Fruit fly (Drosophila melanogaster): ENCODE data around the gene CG42591.

The CG42591 gene

DNA sequence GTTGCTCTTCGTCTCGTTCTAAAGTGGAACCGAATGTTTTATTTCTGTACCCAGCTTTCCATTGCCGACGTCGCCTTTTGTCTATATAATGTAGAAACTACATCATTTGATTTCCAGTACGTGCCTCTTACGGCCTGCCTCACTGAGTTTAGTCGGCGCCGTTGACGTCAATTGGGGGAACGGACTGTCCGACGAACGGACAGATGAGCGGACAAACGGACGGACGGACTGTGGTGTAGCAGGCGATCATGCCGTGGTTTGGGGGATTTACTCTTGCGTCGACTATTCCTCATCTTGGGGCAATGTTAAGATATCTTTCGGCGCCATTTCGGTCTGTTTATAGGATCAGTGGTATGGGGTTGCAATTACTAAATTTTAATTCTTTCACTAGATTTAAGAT, 11.0 kb upstream of the CG42591 start:
- TF ChIP-seq CG8478 (optimal IDR thresholded peaks at IDR 0.05): no peak
- no peak for TF ChIP-seq Dll (optimal IDR thresholded peaks at IDR 0.05)
- TF ChIP-seq EcR (GFP tag; optimal IDR thresholded peaks at IDR 0.05): no peak
- TF ChIP-seq psq (optimal IDR thresholded peaks at IDR 0.05): no peak
- no peak for TF ChIP-seq usp (GFP tag; optimal IDR thresholded peaks at IDR 0.05)
- no peak for TF ChIP-seq pan (optimal IDR thresholded peaks at IDR 0.05)

DNA sequence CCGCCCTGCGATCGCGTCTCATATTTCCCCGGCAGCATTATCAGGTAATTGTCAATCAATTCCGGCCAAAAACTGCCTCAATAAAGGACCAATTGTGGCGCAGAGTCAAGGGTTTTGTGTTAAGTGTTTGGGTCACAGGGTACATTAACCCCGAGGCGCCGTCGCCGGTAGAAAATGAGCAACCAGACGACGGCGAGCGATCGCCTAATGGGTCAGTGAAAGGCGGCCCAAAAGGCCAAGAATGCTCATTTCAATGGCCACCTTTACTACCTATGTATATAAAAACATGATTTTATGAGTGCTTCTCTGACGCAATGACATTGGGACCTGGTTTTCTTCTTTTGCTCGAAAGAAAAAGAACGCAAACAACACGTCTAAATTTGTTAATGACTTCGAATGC, 9.8 kb upstream of the CG42591 start:
- no peak for TF ChIP-seq EcR (GFP tag; optimal IDR thresholded peaks at IDR 0.05)
- no peak for TF ChIP-seq psq (optimal IDR thresholded peaks at IDR 0.05)
- TF ChIP-seq pan (optimal IDR thresholded peaks at IDR 0.05): no peak
- TF ChIP-seq CG8478 (optimal IDR thresholded peaks at IDR 0.05): no peak
- no peak for TF ChIP-seq Dll (optimal IDR thresholded peaks at IDR 0.05)
- no peak for TF ChIP-seq usp (GFP tag; optimal IDR thresholded peaks at IDR 0.05)

DNA sequence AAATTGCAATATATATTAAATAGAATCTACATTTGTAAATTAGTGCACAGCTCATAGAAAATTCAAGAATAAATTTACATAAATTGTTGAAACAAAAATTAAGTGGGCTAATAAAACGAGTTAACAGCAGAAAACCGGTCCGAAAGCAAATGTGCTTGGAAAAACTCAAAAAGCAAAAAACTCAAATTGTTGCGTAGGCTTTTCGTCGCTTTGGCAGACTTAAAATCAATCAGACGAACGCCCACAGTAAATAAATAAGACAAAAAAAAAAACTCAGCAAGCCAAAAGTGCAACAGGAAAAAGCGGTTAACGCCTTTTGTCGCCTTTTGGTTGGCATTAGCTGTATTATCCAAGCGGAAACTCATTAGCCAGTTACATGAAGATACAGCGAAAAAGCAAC, 8.2 kb upstream of the CG42591 start:
- TF ChIP-seq CG8478 (optimal IDR thresholded peaks at IDR 0.05) (no peak), Dll (optimal IDR thresholded peaks at IDR 0.05) (no peak), pan (optimal IDR thresholded peaks at IDR 0.05) (no peak)

DNA sequence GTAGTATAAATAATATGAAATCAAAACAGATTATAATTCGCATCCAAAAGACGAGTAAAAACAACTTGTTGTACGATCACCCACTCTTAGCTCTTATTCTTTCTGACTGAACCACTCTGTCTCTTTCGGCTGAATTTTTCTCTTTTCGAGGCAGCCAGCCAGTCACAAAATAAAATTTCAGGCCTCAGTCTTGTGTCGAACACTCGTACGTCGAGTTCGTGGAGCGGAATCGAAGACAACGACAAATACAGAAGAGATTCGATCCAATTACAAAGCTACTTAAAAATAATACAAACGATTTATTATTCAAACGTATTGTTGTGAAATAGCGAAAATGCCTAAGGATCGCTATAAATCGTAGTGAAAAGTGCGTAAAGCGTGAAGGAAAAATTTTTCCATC, 7.4 kb upstream of the CG42591 start:
- TF ChIP-seq Dll (optimal IDR thresholded peaks at IDR 0.05) (no peak), CG8478 (optimal IDR thresholded peaks at IDR 0.05) (no peak), EcR (GFP tag; optimal IDR thresholded peaks at IDR 0.05) (no peak), pan (optimal IDR thresholded peaks at IDR 0.05) (no peak), psq (optimal IDR thresholded peaks at IDR 0.05) (no peak), usp (GFP tag; optimal IDR thresholded peaks at IDR 0.05) (no peak)

DNA sequence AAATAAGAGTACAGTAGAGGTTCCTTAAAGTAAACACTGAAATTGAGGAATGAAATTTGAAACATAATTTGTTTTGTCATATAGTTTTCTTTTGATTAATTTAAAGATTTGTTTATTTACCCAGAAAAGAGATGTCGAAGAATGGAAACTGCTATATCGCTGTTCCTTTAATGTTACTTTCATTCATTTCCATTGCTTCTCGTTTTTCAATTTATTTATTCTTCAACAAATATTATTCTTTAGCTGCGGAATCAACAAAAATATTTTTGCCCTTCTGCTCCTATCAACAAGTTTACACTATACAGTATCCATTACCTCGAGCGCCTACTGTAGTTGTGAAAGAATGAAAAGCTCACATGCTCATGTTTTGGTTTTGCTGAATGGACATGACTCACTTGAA, 6.4 kb upstream of the CG42591 start:
- TF ChIP-seq usp (GFP tag; optimal IDR thresholded peaks at IDR 0.05) (no peak), pan (optimal IDR thresholded peaks at IDR 0.05) (no peak), Dll (optimal IDR thresholded peaks at IDR 0.05) (no peak), psq (optimal IDR thresholded peaks at IDR 0.05) (no peak), CG8478 (optimal IDR thresholded peaks at IDR 0.05) (no peak), EcR (GFP tag; optimal IDR thresholded peaks at IDR 0.05) (no peak)

DNA sequence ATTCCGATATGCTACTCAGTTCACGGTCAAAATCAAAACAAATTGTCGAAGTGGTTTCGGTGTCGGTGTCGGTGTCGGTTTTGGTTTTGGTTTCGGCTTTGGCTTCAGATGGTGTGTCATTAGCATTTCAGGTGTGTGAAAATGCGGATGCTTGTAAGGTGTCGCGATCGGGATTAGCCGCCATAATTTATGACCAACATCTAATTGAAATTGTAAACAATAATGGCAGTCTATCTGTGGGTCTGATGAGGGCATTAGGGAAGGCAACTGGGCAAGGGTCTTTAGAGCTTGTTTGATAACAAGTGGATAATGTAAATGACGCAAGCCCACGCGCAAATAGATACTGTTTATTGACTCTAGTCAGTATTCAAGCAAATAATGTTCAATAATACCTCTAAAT, 5.2 kb upstream of the CG42591 start:
- no peak for TF ChIP-seq Dll (optimal IDR thresholded peaks at IDR 0.05)
- TF ChIP-seq usp (GFP tag; optimal IDR thresholded peaks at IDR 0.05): no peak
- no peak for TF ChIP-seq pan (optimal IDR thresholded peaks at IDR 0.05)
- TF ChIP-seq EcR (GFP tag; optimal IDR thresholded peaks at IDR 0.05): no peak
- TF ChIP-seq psq (optimal IDR thresholded peaks at IDR 0.05): no peak
- no peak for TF ChIP-seq CG8478 (optimal IDR thresholded peaks at IDR 0.05)

DNA sequence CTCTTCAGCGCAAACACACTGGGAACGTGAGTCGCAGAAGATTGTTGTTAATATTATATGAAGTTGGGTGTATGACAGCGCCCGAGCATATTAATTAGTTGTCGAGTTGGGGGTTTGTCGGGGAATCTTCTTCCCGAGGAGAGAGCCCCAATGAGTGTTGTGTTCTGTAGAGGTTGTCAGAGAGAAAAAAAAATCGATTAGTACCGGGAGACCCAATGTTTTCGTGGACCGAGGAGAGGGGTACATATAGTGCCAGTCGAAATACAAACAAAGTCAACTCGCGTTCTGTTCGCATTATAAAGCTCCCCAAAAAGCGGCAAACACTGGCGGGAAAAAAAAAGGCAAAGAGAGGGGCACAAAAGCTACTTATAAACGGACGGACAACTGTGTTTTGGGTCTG, 4.1 kb upstream of the CG42591 start:
- TF ChIP-seq CG8478 (optimal IDR thresholded peaks at IDR 0.05): no peak
- no peak for TF ChIP-seq pan (optimal IDR thresholded peaks at IDR 0.05)
- TF ChIP-seq Dll (optimal IDR thresholded peaks at IDR 0.05): no peak
- no peak for TF ChIP-seq usp (GFP tag; optimal IDR thresholded peaks at IDR 0.05)
- TF ChIP-seq EcR (GFP tag; optimal IDR thresholded peaks at IDR 0.05): no peak
- TF ChIP-seq psq (optimal IDR thresholded peaks at IDR 0.05): no peak

DNA sequence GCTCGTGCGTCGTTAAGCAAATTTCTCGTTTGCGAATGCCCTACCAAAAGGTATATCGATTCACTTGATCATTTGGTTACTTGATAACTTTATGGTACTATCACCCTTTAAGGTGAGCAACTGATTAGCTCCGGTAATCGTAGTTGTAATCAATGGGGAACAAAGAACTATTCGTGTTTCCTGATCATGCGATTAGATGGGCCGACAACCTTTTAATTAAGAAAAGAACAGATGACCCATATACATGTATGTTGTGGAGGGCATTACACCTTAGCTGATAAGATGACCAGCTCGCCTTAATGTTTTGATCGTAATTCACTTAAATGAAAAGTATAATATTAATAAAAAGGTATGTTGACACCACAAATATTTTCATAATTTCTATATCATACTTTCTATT, 3.6 kb upstream of the CG42591 start:
- TF ChIP-seq psq (optimal IDR thresholded peaks at IDR 0.05) (no peak), pan (optimal IDR thresholded peaks at IDR 0.05) (no peak)

DNA sequence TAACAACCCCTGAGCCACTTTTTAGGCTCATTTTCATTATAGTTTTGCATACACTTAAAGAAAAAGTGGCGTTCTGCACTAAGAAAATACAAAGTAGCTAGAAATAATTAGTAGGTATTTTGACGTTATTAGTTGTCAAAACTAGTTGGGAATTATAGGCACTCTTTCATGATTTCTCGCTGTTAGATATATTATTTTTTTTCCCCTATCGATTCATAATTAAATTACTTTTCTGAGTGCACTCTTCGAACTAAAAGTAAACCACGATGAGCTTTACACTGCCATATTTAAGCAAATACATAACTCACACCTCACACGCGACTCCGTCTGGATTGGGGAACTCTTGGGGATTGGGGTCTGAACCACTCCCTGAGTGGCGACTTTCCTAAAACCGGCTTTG, 3.0 kb upstream of the CG42591 start:
- TF ChIP-seq pan (optimal IDR thresholded peaks at IDR 0.05) (no peak), psq (optimal IDR thresholded peaks at IDR 0.05) (no peak), CG8478 (optimal IDR thresholded peaks at IDR 0.05) (no peak), usp (GFP tag; optimal IDR thresholded peaks at IDR 0.05) (no peak)

DNA sequence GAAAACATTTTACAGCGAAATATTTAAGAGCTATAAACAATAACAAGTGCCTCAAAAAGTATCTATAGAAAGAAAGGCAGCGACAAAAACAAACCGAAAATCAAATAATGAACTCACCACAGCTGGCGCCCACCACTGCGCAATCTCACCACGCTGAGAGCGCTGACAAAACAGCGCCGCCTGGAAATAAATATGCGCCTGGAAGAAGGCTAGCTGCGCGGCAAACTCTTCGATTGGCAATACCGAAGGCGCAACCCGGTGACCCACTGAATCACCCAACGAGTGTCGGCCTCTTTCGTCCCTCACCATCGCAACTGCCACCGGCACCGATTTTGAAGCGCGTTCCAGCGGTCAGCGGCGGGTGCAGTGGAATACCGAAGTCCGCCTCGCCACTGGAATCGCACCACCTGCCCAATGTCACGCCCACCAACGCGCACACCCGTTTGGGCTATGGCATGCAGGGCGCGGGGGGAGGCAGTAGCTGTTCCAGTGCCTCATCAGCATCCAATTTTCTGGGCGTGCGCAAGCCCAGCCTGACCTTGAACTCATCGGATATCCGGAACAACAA, 2.0 kb upstream of the CG42591 start:
- TF ChIP-seq usp (GFP tag; optimal IDR thresholded peaks at IDR 0.05) (no peak), Dll (optimal IDR thresholded peaks at IDR 0.05) (no peak), psq (optimal IDR thresholded peaks at IDR 0.05) (no peak), CG8478 (optimal IDR thresholded peaks at IDR 0.05) (no peak), EcR (GFP tag; optimal IDR thresholded peaks at IDR 0.05) (no peak), pan (optimal IDR thresholded peaks at IDR 0.05) (no peak)

DNA sequence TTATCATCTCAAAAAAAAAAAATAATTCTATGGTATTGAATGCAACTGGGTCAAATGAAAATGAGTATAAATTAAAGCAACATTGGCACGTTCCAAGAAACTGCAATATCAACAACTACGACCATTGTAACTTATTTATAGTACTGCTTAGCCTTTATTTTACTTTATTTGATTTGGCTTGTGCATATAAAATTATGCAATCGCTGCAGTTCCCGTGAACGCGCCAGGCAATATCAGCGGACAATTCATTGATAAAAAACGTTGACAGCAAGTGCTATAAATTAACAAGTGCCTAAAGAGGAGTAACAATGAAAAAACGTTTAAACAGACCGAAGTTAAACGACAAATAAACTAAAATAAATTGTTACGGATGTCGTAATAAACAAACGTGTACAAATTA, 1.4 kb upstream of the CG42591 start:
- TF ChIP-seq pan (optimal IDR thresholded peaks at IDR 0.05) (no peak), CG8478 (optimal IDR thresholded peaks at IDR 0.05) (no peak), EcR (GFP tag; optimal IDR thresholded peaks at IDR 0.05) (no peak), usp (GFP tag; optimal IDR thresholded peaks at IDR 0.05) (no peak), psq (optimal IDR thresholded peaks at IDR 0.05) (no peak), Dll (optimal IDR thresholded peaks at IDR 0.05) (no peak)

DNA sequence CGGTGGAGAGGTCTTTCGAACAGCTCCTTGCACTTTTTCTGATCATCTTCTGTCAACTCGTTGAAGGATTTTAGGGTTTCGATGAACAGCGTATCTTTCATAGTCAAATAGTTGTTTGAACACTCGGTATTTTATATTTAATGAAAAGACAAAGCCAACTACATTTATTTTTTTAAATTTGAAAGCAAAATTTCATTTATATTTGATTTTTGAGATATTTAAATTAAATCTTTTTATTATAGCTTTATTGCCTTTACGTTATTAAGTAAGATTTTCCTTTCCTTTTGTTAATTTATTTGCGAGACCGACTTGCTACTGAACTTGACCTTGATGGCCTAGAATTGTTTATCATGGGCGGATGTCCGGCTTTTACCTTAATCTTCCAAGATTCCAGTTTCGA, 593 bp downstream of the CG42591 start, which contains the start of gene CG42590:
TSS of gene CG42590 (minus strand) at position 101 of the 400 bp plus-strand sequence.
- TF ChIP-seq Dll (optimal IDR thresholded peaks at IDR 0.05) (no peak), pan (optimal IDR thresholded peaks at IDR 0.05) (no peak), psq (optimal IDR thresholded peaks at IDR 0.05) (no peak), usp (GFP tag; optimal IDR thresholded peaks at IDR 0.05) (no peak), CG8478 (optimal IDR thresholded peaks at IDR 0.05) (no peak)

DNA sequence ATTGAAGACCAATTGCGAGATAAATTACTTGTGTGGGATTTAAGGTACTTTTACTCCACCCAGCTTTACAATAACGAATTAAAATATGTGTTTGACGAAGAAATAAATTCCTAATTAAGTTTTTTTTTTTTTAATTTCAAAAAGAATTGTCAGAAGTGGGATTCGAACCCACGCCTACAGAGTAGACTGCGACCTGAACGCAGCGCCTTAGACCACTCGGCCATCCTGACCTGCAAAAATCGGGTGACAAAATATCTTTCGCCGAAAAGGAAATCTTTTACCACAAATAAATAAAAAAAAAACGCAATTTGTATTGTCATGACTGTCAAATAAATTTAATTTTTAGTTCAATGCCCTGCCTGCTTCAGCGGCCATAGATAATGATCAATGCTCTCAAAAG, 1.7 kb downstream of the CG42591 start:
- TF ChIP-seq CG8478 (optimal IDR thresholded peaks at IDR 0.05) (no peak), psq (optimal IDR thresholded peaks at IDR 0.05) (no peak), usp (GFP tag; optimal IDR thresholded peaks at IDR 0.05) (no peak), Dll (optimal IDR thresholded peaks at IDR 0.05) (no peak), EcR (GFP tag; optimal IDR thresholded peaks at IDR 0.05) (no peak), pan (optimal IDR thresholded peaks at IDR 0.05) (no peak)
